Worm (Caenorhabditis elegans): ENCODE results near the gene Y57G11C.51.

Y57G11C.51 gene

ce11 chrIV:14782211-14782610 is 7.9 kb upstream of the Y57G11C.51 start, which contains the start of gene Y57G11C.1130:
Y57G11C.1130 (plus strand) TSS chrIV:14782511.
- no peak for TF ChIP-seq unc-62 (GFP tag; optimal IDR thresholded peaks at IDR 0.05)

DNA sequence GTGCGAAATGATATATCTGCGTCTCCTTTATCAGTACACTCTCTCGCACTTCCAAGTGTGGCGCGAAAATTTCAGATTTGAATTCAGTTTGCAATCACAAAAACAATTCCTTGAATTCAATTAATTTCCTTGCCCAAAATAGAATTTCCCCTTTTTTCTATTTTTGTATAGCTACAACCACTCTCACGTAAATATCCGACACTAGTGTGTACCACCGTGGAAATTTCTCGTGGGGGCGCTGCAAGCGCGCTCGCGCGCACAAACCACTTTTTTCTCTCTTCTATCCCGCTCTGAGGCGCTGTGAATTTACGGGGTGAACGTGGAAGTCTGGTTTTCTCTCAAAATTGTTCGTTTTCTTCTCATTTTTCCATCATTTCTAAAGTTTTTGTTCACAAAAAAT is 7.2 kb upstream of the Y57G11C.51 start, which contains the start of gene Y57G11C.8:
Y57G11C.8 (plus strand) TSS at position 301 of the 400 bp plus-strand sequence.
- no peak for TF ChIP-seq unc-62 (GFP tag; optimal IDR thresholded peaks at IDR 0.05)

DNA sequence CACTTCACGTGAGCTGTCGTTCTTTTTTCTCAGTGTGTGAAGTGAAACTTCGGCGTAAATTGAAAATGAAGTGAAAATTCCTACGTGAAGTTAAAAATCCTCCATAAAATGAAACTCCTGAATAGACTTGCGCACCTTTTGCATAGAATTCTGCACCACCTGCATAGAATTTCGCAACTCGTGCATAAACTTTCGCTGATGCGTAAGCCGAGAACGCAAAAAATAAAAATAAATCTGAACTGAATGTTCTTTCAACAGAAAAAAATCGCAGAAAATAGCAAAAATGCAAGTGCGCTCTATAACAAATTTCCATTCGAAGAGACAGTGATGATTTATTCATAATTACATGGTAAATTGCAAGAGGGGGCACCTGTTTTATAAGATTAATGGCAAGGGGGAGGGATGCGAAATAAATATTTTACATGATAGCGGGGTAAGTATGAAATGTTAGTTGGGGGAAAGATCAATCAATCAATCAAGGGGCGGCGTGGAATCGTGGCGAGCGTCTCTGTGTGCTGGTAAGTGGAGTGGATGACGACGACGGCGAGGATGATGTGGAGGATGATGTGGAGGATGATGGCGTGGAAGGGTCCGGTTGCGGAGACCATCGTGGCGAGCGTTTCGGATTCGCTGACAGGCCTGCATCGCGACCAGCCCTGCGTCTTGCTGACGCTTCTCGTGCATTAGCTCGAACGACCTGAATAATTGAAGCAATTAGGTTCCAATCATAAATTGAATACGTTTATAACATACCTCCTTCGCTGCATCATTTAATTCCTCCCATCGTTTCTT is 878 bp downstream of the Y57G11C.51 start, which contains the start of gene Y57G11C.36:
Y57G11C.36 (minus strand) TSS at position 502 of the 792 bp plus-strand sequence.
- TF ChIP-seq unc-62 (GFP tag; optimal IDR thresholded peaks at IDR 0.05): no peak

- TF ChIP-seq unc-62 (GFP tag; optimal IDR thresholded peaks at IDR 0.05): no peak
These were observed 3.0 kb downstream of the Y57G11C.51 start, which contains the start of gene degl-1 for ce11 chrIV:14771325-14771724. degl-1 (minus strand) TSS chrIV:14771425.

DNA sequence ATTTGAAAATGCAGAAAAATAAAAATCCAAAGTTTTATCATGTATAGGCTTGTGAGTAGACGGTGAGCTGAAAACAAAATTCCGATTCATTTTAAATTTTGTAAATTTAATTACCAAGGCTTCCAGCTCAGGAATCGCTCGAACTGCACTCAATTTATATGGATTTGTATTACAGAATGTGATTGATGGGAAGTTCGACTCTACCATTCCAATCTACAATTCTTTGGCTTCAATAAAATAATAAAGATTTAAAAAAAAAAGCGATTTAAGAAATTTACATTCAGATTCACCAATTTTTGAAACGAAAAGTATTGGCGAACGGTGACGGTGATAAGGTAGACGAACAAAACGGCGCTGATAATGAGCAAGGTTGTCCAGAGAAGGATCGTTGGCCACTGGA is 3.7 kb downstream of the Y57G11C.51 start:
- TF ChIP-seq unc-62 (GFP tag; optimal IDR thresholded peaks at IDR 0.05): no peak

- no peak for TF ChIP-seq unc-62 (GFP tag; optimal IDR thresholded peaks at IDR 0.05)
These were observed 5.0 kb downstream of the Y57G11C.51 start, which contains the start of gene Y57G11C.43 for ce11 chrIV:14769218-14769835. Y57G11C.43 (plus strand) TSS chrIV:14769441.

- TF ChIP-seq unc-62 (GFP tag; optimal IDR thresholded peaks at IDR 0.05): no peak
These were observed 6.6 kb downstream of the Y57G11C.51 start, which contains the start of the genes mrps-7 and Y57G11C.3 for ce11 chrIV:14767693-14768251. mrps-7 (minus strand) TSS chrIV:14767730. Y57G11C.3 (plus strand) TSS chrIV:14768201.

DNA sequence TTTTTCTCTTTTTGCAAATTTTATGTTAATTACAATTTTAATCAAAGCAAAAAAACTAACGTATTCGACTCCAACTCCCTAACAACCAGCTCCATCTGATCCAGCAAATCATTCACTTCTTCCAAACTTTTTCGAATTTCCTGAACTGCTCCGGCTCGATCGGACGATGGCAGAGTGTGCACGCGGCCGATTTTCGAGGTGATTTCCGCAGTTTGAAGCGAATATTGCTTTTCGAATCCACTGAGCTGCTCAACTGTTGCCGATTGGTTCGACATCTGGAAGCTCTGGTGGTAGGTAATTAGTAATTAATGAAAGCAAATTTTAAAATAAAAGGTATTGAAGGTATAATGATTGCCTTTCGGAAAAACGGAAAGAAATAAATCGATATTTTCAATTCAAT is 8.0 kb downstream of the Y57G11C.51 start, which contains the start of gene vti-1:
vti-1 (minus strand) TSS at position 284 of the 400 bp plus-strand sequence.
- no peak for TF ChIP-seq unc-62 (GFP tag; optimal IDR thresholded peaks at IDR 0.05)

- no peak for TF ChIP-seq unc-62 (GFP tag; optimal IDR thresholded peaks at IDR 0.05)
These were observed 9.0 kb downstream of the Y57G11C.51 start, which contains the start of gene Y57G11C.5 for ce11 chrIV:14765336-14765735. Y57G11C.5 (minus strand) TSS chrIV:14765436.

- TF ChIP-seq unc-62 (GFP tag; optimal IDR thresholded peaks at IDR 0.05): no peak
These were observed 9.6 kb downstream of the Y57G11C.51 start for ce11 chrIV:14764719-14765173.

DNA sequence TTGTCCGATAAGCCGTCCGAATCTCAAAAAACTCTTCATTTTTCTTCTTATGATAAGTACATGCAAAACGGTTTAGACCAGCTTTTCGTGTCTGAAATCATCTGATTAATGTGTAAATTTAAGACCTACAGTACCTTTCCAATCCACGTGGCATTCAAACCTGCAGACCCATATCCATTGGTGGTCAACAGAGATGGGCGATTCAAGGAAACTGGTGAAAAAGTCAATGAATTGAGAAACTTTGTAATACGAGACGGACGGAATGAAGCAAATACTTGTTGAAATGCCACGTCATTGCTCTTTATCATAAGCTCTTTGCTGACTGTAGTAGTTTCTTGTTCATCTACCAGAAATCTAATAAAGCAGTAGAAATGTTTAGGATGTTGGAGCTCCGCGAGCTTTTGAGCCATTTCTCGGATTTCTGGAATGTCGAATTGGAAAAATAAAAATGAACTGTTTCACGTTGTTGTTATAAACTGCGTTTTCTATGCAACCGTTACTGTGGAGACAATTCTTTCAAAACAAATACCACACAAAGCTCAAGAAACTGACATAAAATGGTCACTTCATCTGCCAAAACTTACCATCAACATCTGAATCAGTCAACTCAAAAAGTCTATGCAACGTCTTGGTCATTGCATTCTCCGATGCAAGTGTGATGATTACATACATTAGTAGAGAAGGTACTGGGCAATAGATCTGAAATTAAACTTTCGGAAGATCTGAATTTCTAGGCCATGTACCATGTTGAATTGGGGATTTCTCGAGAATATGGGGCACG is 10.2 kb downstream of the Y57G11C.51 start:
- no peak for TF ChIP-seq unc-62 (GFP tag; optimal IDR thresholded peaks at IDR 0.05)

ce11 chrIV:14760845-14761244 is 13.5 kb downstream of the Y57G11C.51 start, which contains the start of gene ptp-5.2:
ptp-5.2 (minus strand) TSS chrIV:14760945.
- TF ChIP-seq unc-62 (GFP tag; optimal IDR thresholded peaks at IDR 0.05): no peak

ce11 chrIV:14759662-14760061 is 14.7 kb downstream of the Y57G11C.51 start:
- TF ChIP-seq unc-62 (GFP tag; optimal IDR thresholded peaks at IDR 0.05): no peak

DNA sequence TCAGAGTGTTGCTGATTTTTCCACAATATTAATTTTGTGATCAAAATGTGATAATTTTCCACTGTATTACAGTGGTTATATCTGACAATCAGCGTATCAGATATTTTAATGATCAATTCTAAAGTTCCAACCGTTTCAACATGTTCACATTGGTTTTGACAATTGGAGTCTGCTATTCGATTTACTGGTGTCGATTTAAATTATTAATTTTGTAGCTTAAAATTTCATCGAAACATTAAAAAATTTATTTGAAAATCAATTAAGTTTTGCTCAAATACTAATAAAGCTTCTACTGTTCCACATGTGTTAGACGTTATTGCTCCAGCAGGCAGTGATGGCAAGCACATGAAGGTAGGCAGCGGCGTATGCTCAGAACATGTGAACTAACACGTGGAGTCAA is 16.6 kb downstream of the Y57G11C.51 start:
- TF ChIP-seq unc-62 (GFP tag; optimal IDR thresholded peaks at IDR 0.05): no peak

DNA sequence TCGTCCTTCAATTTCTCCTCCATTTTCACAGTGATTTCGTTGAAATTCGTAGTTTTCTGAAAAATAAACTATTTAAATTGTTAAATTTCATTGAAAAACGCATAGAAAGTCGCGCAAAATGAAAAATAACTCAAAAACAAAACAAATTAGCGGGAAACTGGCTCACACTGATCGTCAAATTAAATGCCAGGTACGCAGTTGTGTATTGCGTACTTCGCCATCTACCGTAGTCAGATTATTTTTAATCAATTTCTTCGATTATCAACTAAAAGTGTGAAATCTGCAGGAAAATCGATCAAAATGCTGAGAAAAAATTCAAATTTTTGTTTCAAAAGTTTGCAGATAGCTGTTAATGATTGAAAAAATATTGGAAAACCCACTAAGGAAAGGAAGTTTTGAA is 19.4 kb downstream of the Y57G11C.51 start, which contains the start of gene Y57G11C.499:
Y57G11C.499 (minus strand) TSS at position 23 of the 400 bp plus-strand sequence.
- TF ChIP-seq unc-62 (GFP tag; optimal IDR thresholded peaks at IDR 0.05): no peak

Data from whole organism, dauer.